Fruit fly (Drosophila melanogaster): ENCODE results near the gene CG3176.

The CG3176 gene

DNA sequence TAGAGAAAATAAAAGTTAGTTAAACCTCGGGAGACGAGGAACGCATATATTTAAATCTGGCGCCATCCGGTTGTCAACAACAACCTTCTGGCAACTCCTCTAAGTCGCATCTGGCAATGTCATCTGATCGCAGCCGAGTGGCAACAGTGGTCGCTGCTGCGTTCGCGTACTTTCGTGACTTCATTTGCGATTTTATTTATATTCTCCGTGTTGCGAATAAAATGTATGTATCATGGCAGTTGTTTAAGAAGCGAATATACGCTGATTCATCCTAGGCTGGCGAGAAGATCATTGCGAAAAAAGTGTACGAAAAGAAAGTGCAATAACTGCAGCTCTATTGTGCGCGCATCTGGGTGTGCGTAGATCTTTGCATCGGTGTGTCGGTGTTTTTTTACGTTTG is 14.7 kb downstream of the CG3176 start, which contains the start of gene svr (continued):
- TF ChIP-seq Med (GFP tag) (peak; percentile 77), CG3847 (GFP tag; IDR thresholded peaks at IDR 0.05) (peak; percentile 44), CG18476 (GFP tag; optimal IDR thresholded peaks at IDR 0.05) (no peak), sug (tag; optimal IDR thresholded peaks at IDR 0.05) (peak; percentile 18), CG4424 (GFP tag; optimal IDR thresholded peaks at IDR 0.05) (no peak), trem (tag; optimal IDR thresholded peaks at IDR 0.05) (peak; percentile 45), CG14667 (GFP tag; IDR thresholded peaks at IDR 0.05) (no peak), lmd (GFP tag; IDR thresholded peaks at IDR 0.05) (no peak), Lim3 (GFP tag; IDR thresholded peaks at IDR 0.05) (no peak), Myb (GFP tag; optimal IDR thresholded peaks at IDR 0.05) (peak; percentile 19), Tbp (GFP tag; optimal IDR thresholded peaks at IDR 0.05) (no peak), CG9797 (GFP tag; optimal IDR thresholded peaks at IDR 0.05) (peak; percentile 38), CTCF (GFP tag; optimal IDR thresholded peaks at IDR 0.05) (peak; percentile 50), Kr (GFP tag; optimal IDR thresholded peaks at IDR 0.05) (no peak), sc (optimal IDR thresholded peaks at IDR 0.05) (no peak), sc (GFP tag; optimal IDR thresholded peaks at IDR 0.05) (no peak), jigr1 (GFP tag; IDR thresholded peaks at IDR 0.05) (no peak), CG7987 (GFP tag; optimal IDR thresholded peaks at IDR 0.05) (no peak), phol (tag; optimal IDR thresholded peaks at IDR 0.05) (peak; percentile 17), wor (GFP tag; IDR thresholded peaks at IDR 0.05) (no peak), pfk (GFP tag; optimal IDR thresholded peaks at IDR 0.05) (no peak), CG16815 (GFP tag; optimal IDR thresholded peaks at IDR 0.05) (no peak), MTF-1 (GFP tag; optimal IDR thresholded peaks at IDR 0.05; ENCODE audit: borderline replicate concordance) (no peak), CG31441 (GFP tag; IDR thresholded peaks at IDR 0.05) (no peak), ewg (GFP tag; optimal IDR thresholded peaks at IDR 0.05) (peak; percentile 10), pzg (GFP tag; optimal IDR thresholded peaks at IDR 0.05) (peak; percentile 75), CG15514 (GFP tag; optimal IDR thresholded peaks at IDR 0.05) (peak; percentile 64), CG14965 (GFP tag; optimal IDR thresholded peaks at IDR 0.05; ENCODE audit: borderline replicate concordance) (no peak), Pdp1 (GFP tag; optimal IDR thresholded peaks at IDR 0.05) (no peak), yki (optimal IDR thresholded peaks at IDR 0.05) (no peak), sens (GFP tag) (peak; percentile 83), CG11398 (GFP tag; optimal IDR thresholded peaks at IDR 0.05) (no peak), prd (optimal IDR thresholded peaks at IDR 0.05) (no peak), prd (GFP tag; IDR thresholded peaks at IDR 0.05) (no peak), Ets97D (GFP tag; optimal IDR thresholded peaks at IDR 0.05) (peak; percentile 45), ttk (GFP tag; IDR thresholded peaks at IDR 0.05) (no peak), CG8924 (tag; optimal IDR thresholded peaks at IDR 0.05) (no peak), pita (GFP tag; optimal IDR thresholded peaks at IDR 0.05) (no peak), Gug (GFP tag; IDR thresholded peaks at IDR 0.05) (no peak), Adf1 (GFP tag; IDR thresholded peaks at IDR 0.05) (peak; percentile 77), Drgx (GFP tag; IDR thresholded peaks at IDR 0.05) (no peak), E2f2 (GFP tag; IDR thresholded peaks at IDR 0.05) (peak; percentile 95), otp (GFP tag; IDR thresholded peaks at IDR 0.05) (no peak), Sin3A (optimal IDR thresholded peaks at IDR 0.05) (peak; percentile 23), CG1603 (tag; optimal IDR thresholded peaks at IDR 0.05) (peak; percentile 65), az2 (GFP tag; optimal IDR thresholded peaks at IDR 0.05) (no peak), CG8388 (GFP tag; optimal IDR thresholded peaks at IDR 0.05) (no peak), CG14441 (GFP tag; IDR thresholded peaks at IDR 0.05) (no peak), knrl (GFP tag; IDR thresholded peaks at IDR 0.05; ENCODE audit: partially characterized antibody) (0 out of 3 replicates have a peak, but pooled peaks have one; percentile 27), CG34376 (GFP tag; optimal IDR thresholded peaks at IDR 0.05) (peak; percentile 9), luna (GFP tag; optimal IDR thresholded peaks at IDR 0.05) (no peak), CG10209 (GFP tag; optimal IDR thresholded peaks at IDR 0.05) (no peak), CG9215 (GFP tag; IDR thresholded peaks at IDR 0.05) (peak; percentile 59), CG17186 (GFP tag; optimal IDR thresholded peaks at IDR 0.05) (peak; percentile 84)

All from whole organism, embryonic.